Fruit fly (Drosophila melanogaster) whole organism, embryonic: ENCODE results near the gene CG10337.
A peak's percentile ranks its signal among the peaks of the same experiment; 100 is the strongest.

Experiments used
- B-H1 ChIP-seq: fragments of 200-800 bp; sonication (Bioruptor generic); IDR thresholded peaks from 3 replicates; pipeline ENCODE4 v1.3.6; 2022; ENCODE audit warnings: missing biosample characterization, missing genetic modification characterization
- BEAF-32 ChIP-seq: fragments of 200-800 bp; sonication (Bioruptor generic); optimal IDR thresholded peaks from 3 replicates; lab custom pipeline; 2017; ENCODE audit warnings: missing biosample characterization, missing genetic modification characterization, mild to moderate bottlenecking, moderate library complexity, missing genetic modification reagents
- CG10959 ChIP-seq: fragments of 200-800 bp; sonication (Bioruptor generic); IDR thresholded peaks from 2 replicates; pipeline ENCODE4 v1.3.6; 2022; ENCODE audit warnings: missing biosample characterization, missing genetic modification characterization
- CG10979 ChIP-seq: fragments of 200-800 bp; sonication (Bioruptor generic); optimal IDR thresholded peaks from 2 replicates; lab custom pipeline; 2018; ENCODE audit warnings: missing biosample characterization, mild to moderate bottlenecking, missing genetic modification characterization, moderate library complexity
- CG11723 ChIP-seq: fragments of 200-800 bp; sonication (Bioruptor generic); optimal IDR thresholded peaks from 2 replicates; lab custom pipeline; 2017; ENCODE audit warnings: missing biosample characterization, mild to moderate bottlenecking, missing genetic modification characterization
- CG12299 ChIP-seq: fragments of 200-800 bp; sonication (Bioruptor generic); optimal IDR thresholded peaks from 2 replicates; lab custom pipeline; 2018; ENCODE audit warnings: missing biosample characterization, mild to moderate bottlenecking, missing genetic modification characterization
- CG12659 ChIP-seq: fragments of 200-800 bp; sonication (Bioruptor generic); optimal IDR thresholded peaks from 3 replicates; lab custom pipeline; 2017; ENCODE audit warnings: mild to moderate bottlenecking, missing biosample characterization, missing genetic modification reagents, missing genetic modification characterization
- CG13775 ChIP-seq: fragments of 200-800 bp; sonication (Bioruptor generic); optimal IDR thresholded peaks from 3 replicates; lab custom pipeline; 2017; ENCODE audit warnings: missing biosample characterization, mild to moderate bottlenecking, missing genetic modification characterization
- CG14050 ChIP-seq: fragments of 200-800 bp; sonication (Bioruptor generic); IDR thresholded peaks from 3 replicates; pipeline ENCODE4 v1.3.6; 2022; ENCODE audit warnings: missing biosample characterization, missing genetic modification characterization
- CG16815 ChIP-seq: fragments of 200-800 bp; sonication (Bioruptor generic); optimal IDR thresholded peaks from 3 replicates; lab custom pipeline; 2017; ENCODE audit warnings: missing biosample characterization, mild to moderate bottlenecking, missing genetic modification characterization
- CG16863 ChIP-seq: fragments of 200-800 bp; sonication (Bioruptor generic); optimal IDR thresholded peaks from 3 replicates; lab custom pipeline; 2016; ENCODE audit warnings: missing biosample characterization, missing genetic modification characterization
- CG17186 ChIP-seq: fragments of 200-800 bp; sonication (Bioruptor generic); optimal IDR thresholded peaks from 3 replicates; lab custom pipeline; 2017; ENCODE audit warnings: missing biosample characterization, missing genetic modification reagents, missing genetic modification characterization
- CG17328 ChIP-seq: fragments of 200-800 bp; sonication (Bioruptor generic); IDR thresholded peaks from 2 replicates; pipeline ENCODE4 v1.3.6; 2022; ENCODE audit warnings: missing biosample characterization, missing genetic modification characterization
- CG17385 ChIP-seq: fragments of 200-800 bp; sonication (Bioruptor generic); optimal IDR thresholded peaks from 3 replicates; lab custom pipeline; 2018; ENCODE audit warnings: missing biosample characterization, mild to moderate bottlenecking, missing genetic modification characterization
- CG4617 ChIP-seq: fragments of 200-800 bp; sonication (Bioruptor generic); optimal IDR thresholded peaks from 3 replicates; lab custom pipeline; 2016; ENCODE audit warnings: missing biosample characterization, missing genetic modification characterization, borderline replicate concordance
- CG4707 ChIP-seq: fragments of 200-800 bp; sonication (Bioruptor generic); optimal IDR thresholded peaks from 2 replicates; lab custom pipeline; 2018; ENCODE audit warnings: missing biosample characterization, mild to moderate bottlenecking, missing genetic modification characterization, moderate library complexity
- CG7987 ChIP-seq: fragments of 200-800 bp; sonication (Bioruptor generic); optimal IDR thresholded peaks from 2 replicates; lab custom pipeline; 2018; ENCODE audit warnings: missing biosample characterization, mild to moderate bottlenecking, missing genetic modification characterization, moderate library complexity
- CG9215 ChIP-seq: fragments of 200-800 bp; sonication (Bioruptor generic); IDR thresholded peaks from 2 replicates; pipeline ENCODE4 v1.3.6; 2022; ENCODE audit warnings: missing biosample characterization, missing genetic modification characterization
- CG9797 ChIP-seq: fragments of 200-800 bp; sonication (Bioruptor generic); optimal IDR thresholded peaks from 3 replicates; lab custom pipeline; 2018; ENCODE audit warnings: missing biosample characterization, mild to moderate bottlenecking, missing genetic modification characterization
- CG9876 ChIP-seq: fragments of 200-800 bp; sonication (Bioruptor generic); optimal IDR thresholded peaks from 2 replicates; lab custom pipeline; 2016; ENCODE audit warnings: missing biosample characterization, missing genetic modification characterization
- D19B ChIP-seq: fragments of 200-800 bp; sonication (Bioruptor generic); optimal IDR thresholded peaks from 2 replicates; lab custom pipeline; 2017; ENCODE audit warnings: missing biosample characterization, mild to moderate bottlenecking, missing genetic modification characterization
- Dref ChIP-seq: fragments of 200-800 bp; sonication (Bioruptor generic); IDR thresholded peaks from 2 replicates; pipeline ENCODE4 v1.3.6; 2022; ENCODE audit warnings: missing biosample characterization, missing genetic modification characterization
- ERR ChIP-seq: fragments of 200-800 bp; sonication (Bioruptor generic); optimal IDR thresholded peaks from 2 replicates; lab custom pipeline; 2016; ENCODE audit warnings: missing biosample characterization, missing genetic modification characterization
- Elba2 ChIP-seq: fragments of 200-800 bp; sonication (Bioruptor generic); optimal IDR thresholded peaks from 3 replicates; lab custom pipeline; 2016; ENCODE audit warnings: missing biosample characterization, missing genetic modification characterization
- Fer1 ChIP-seq: fragments of 200-800 bp; sonication (Bioruptor generic); optimal IDR thresholded peaks from 2 replicates; lab custom pipeline; 2017; ENCODE audit warnings: missing biosample characterization, mild to moderate bottlenecking, missing genetic modification characterization
- Fer2 ChIP-seq: fragments of 200-800 bp; sonication (Bioruptor generic); optimal IDR thresholded peaks from 2 replicates; lab custom pipeline; 2018; ENCODE audit warnings: missing biosample characterization, mild to moderate bottlenecking, missing genetic modification characterization, moderate library complexity
- Jarid2 ChIP-seq: fragments of 200-800 bp; sonication (Bioruptor generic); optimal IDR thresholded peaks from 3 replicates; lab custom pipeline; 2017; ENCODE audit warnings: mild to moderate bottlenecking, missing biosample characterization, missing genetic modification reagents, missing genetic modification characterization
- MESR4 ChIP-seq: fragments of 200-800 bp; sonication (Bioruptor generic); optimal IDR thresholded peaks from 2 replicates; lab custom pipeline; 2018; ENCODE audit warnings: missing biosample characterization, mild to moderate bottlenecking, missing genetic modification characterization, moderate library complexity
- Max ChIP-seq: fragments of 200-800 bp; sonication (Bioruptor generic); optimal IDR thresholded peaks from 2 replicates; lab custom pipeline; 2016; ENCODE audit warnings: missing biosample characterization, mild to moderate bottlenecking, missing genetic modification characterization
- NFAT ChIP-seq: fragments of 200-800 bp; sonication (Bioruptor generic); IDR thresholded peaks from 2 replicates; pipeline ENCODE4 v1.3.6; 2022; ENCODE audit warnings: missing biosample characterization, missing genetic modification characterization
- Oli ChIP-seq: fragments of 200-800 bp; sonication (Bioruptor generic); optimal IDR thresholded peaks from 2 replicates; lab custom pipeline; 2018; ENCODE audit warnings: missing biosample characterization, mild to moderate bottlenecking, missing genetic modification characterization, moderate library complexity
- ab ChIP-seq: fragments of 200-800 bp; sonication (Bioruptor generic); optimal IDR thresholded peaks from 2 replicates; lab custom pipeline; 2016; ENCODE audit warnings: missing biosample characterization, missing genetic modification characterization
- ac ChIP-seq: fragments of 200-800 bp; sonication (Bioruptor generic); optimal IDR thresholded peaks from 3 replicates; lab custom pipeline; 2017; ENCODE audit warnings: missing biosample characterization, mild to moderate bottlenecking, missing genetic modification characterization
- ara ChIP-seq: fragments of 200-800 bp; sonication (Bioruptor generic); IDR thresholded peaks from 2 replicates; pipeline ENCODE4 v1.3.6; 2022; ENCODE audit warnings: missing biosample characterization, missing genetic modification characterization
- az2 ChIP-seq: fragments of 200-800 bp; sonication (Bioruptor generic); optimal IDR thresholded peaks from 3 replicates; lab custom pipeline; 2016; ENCODE audit warnings: missing biosample characterization, missing genetic modification characterization
- cad ChIP-seq: fragments of >200 bp; optimal IDR thresholded peaks from 2 replicates; lab custom pipeline; 2017; ENCODE audit warnings: missing biosample characterization, missing genetic modification characterization
- danr ChIP-seq: fragments of 200-800 bp; sonication (Bioruptor generic); IDR thresholded peaks from 2 replicates; pipeline ENCODE4 v1.3.6; 2022; ENCODE audit warnings: missing biosample characterization, missing genetic modification characterization
- dysf ChIP-seq: fragments of 200-800 bp; sonication (Bioruptor generic); IDR thresholded peaks from 3 replicates; pipeline ENCODE4 v1.3.6; 2022; ENCODE audit warnings: missing biosample characterization, missing genetic modification characterization
- fd102C ChIP-seq: fragments of 200-800 bp; sonication (Bioruptor generic); optimal IDR thresholded peaks from 2 replicates; lab custom pipeline; 2018; ENCODE audit warnings: missing biosample characterization, mild to moderate bottlenecking, missing genetic modification characterization, moderate library complexity
- fd3F ChIP-seq: fragments of 200-800 bp; sonication (Bioruptor generic); optimal IDR thresholded peaks from 2 replicates; lab custom pipeline; 2018; ENCODE audit warnings: missing biosample characterization, mild to moderate bottlenecking, missing genetic modification characterization, moderate library complexity
- ham ChIP-seq: fragments of 200-800 bp; sonication (Bioruptor generic); IDR thresholded peaks from 2 replicates; pipeline ENCODE4 v1.3.6; 2022; ENCODE audit warnings: missing biosample characterization, missing genetic modification characterization
- jigr1 ChIP-seq: fragments of 200-800 bp; sonication (Bioruptor generic); IDR thresholded peaks from 3 replicates; pipeline ENCODE4 v1.3.6; 2022; ENCODE audit warnings: missing biosample characterization, missing genetic modification characterization
- lbe ChIP-seq: fragments of 200-800 bp; sonication (Bioruptor generic); optimal IDR thresholded peaks from 2 replicates; lab custom pipeline; 2016; ENCODE audit warnings: missing biosample characterization, mild to moderate bottlenecking, missing genetic modification characterization
- lov ChIP-seq, 2 experiments: fragments of 200-800 bp in 1 of 2; fragments of >200 bp in 1 of 2; sonication (Bioruptor generic) in 1 of 2; IDR thresholded peaks in 1 of 2; optimal IDR thresholded peaks in 1 of 2; 2 replicates in 1 of 2; 3 replicates in 1 of 2; pipeline versions ENCODE4 v1.3.6 to Lab custom; 2017 to 2022; ENCODE audit warnings: missing biosample characterization in 1 of 2, missing genetic modification characterization in 1 of 2
- pros ChIP-seq: fragments of 200-800 bp; sonication (Bioruptor generic); optimal IDR thresholded peaks from 3 replicates; lab custom pipeline; 2019; ENCODE audit warnings: missing biosample characterization, mild to moderate bottlenecking, missing genetic modification characterization, moderate library complexity
- ranshi ChIP-seq: fragments of 200-800 bp; sonication (Bioruptor generic); IDR thresholded peaks from 2 replicates; pipeline ENCODE4 v1.3.6; 2022; ENCODE audit warnings: missing biosample characterization, missing genetic modification characterization
- slbo ChIP-seq: fragments of 200-800 bp; sonication (Bioruptor generic); IDR thresholded peaks from 2 replicates; pipeline ENCODE4 v1.3.6; 2022; ENCODE audit warnings: missing biosample characterization, missing genetic modification characterization
- slou ChIP-seq: fragments of 200-800 bp; sonication (Bioruptor generic); optimal IDR thresholded peaks from 3 replicates; lab custom pipeline; 2016; ENCODE audit warnings: missing biosample characterization, missing genetic modification characterization
- ttk ChIP-seq: fragments of 200-800 bp; sonication (Bioruptor generic); IDR thresholded peaks from 2 replicates; pipeline ENCODE4 v2.1.2; 2022; ENCODE audit warnings: missing biosample characterization, missing genetic modification characterization

The CG10337 gene

dm6 chr2L:19572496-19573317 is 25.9 kb upstream of the CG10337 start (continued):
- TF ChIP-seq Dref, result no peak
- no peak for TF ChIP-seq CG4707 (GFP tag; lab: Kevin White, UChicago)
- peak; percentile 62 for TF ChIP-seq CG10979 (tag; lab: Kevin White, UChicago)
- peak; percentile 27 for TF ChIP-seq CG16863
- TF ChIP-seq ERR (GFP tag; lab: Kevin White, UChicago), result no peak
- TF ChIP-seq CG12659, result peak; percentile 66
- no peak for TF ChIP-seq BEAF-32 (GFP tag; lab: Kevin White, UChicago)
- no peak for TF ChIP-seq CG9876 (GFP tag; lab: Kevin White, UChicago)
- no peak for TF ChIP-seq Jarid2
- no peak for TF ChIP-seq NFAT (GFP tag; lab: Robert Waterston, UW)
- peak; percentile 84 for TF ChIP-seq Fer1 (GFP tag; lab: Kevin White, UChicago)
- TF ChIP-seq CG16815, result peak; percentile 43
- TF ChIP-seq CG11723 (GFP tag; lab: Kevin White, UChicago), result peak; percentile 24
- TF ChIP-seq cad (GFP tag; lab: Kevin White, UChicago), result no peak
- TF ChIP-seq fd3F (GFP tag; lab: Kevin White, UChicago), result peak; percentile 56
- TF ChIP-seq CG14050 (GFP tag; lab: Robert Waterston, UW), result no peak
- no peak for TF ChIP-seq fd102C
- TF ChIP-seq lbe, result peak; percentile 93
- TF ChIP-seq CG9797 (GFP tag; lab: Kevin White, UChicago), result no peak
- TF ChIP-seq CG17328 (GFP tag; lab: Robert Waterston, UW), result no peak
- peak; percentile 37 for TF ChIP-seq slou (GFP tag; lab: Kevin White, UChicago)
- TF ChIP-seq CG13775 (GFP tag; lab: Kevin White, UChicago), result peak; percentile 74
- no peak for TF ChIP-seq CG7987 (GFP tag; lab: Kevin White, UChicago)
- TF ChIP-seq jigr1 (GFP tag; lab: Robert Waterston, UW), result no peak
- TF ChIP-seq ac (GFP tag; lab: Kevin White, UChicago), result no peak
- TF ChIP-seq Elba2 (GFP tag; lab: Kevin White, UChicago), result peak; percentile 69
- peak; percentile 100 for TF ChIP-seq D19B (GFP tag; lab: Kevin White, UChicago)
- peak; percentile 66 for TF ChIP-seq CG12299 (tag; lab: Kevin White, UChicago)
- TF ChIP-seq ara, result peak; percentile 51; the same call in 1 of the 2 replicates
- TF ChIP-seq az2 (GFP tag; lab: Kevin White, UChicago), result peak; percentile 59
- no peak for TF ChIP-seq CG17186 (GFP tag; lab: Kevin White, UChicago)
- TF ChIP-seq CG10959, result no peak
- TF ChIP-seq dysf (GFP tag; lab: Robert Waterston, UW), result peak; percentile 75
- no peak for TF ChIP-seq MESR4 (GFP tag; lab: Kevin White, UChicago)
- TF ChIP-seq ranshi (GFP tag; lab: Robert Waterston, UW), result peak; percentile 68
- peak; percentile 64 for TF ChIP-seq CG17385 (GFP tag; lab: Kevin White, UChicago)
- no peak for TF ChIP-seq ab (GFP tag; lab: Kevin White, UChicago)
- no peak for TF ChIP-seq danr (GFP tag; lab: Robert Waterston, UW)
- peak; percentile 40 for TF ChIP-seq Fer2 (tag; lab: Kevin White, UChicago)
- TF ChIP-seq Oli (tag; lab: Kevin White, UChicago), result peak; percentile 63
- TF ChIP-seq CG9215, result peak; percentile 63
- TF ChIP-seq lov (optimal IDR thresholded peaks at IDR 0.05; lab: Kevin White, UChicago), result no peak
- TF ChIP-seq lov (GFP tag; IDR thresholded peaks at IDR 0.05; lab: Robert Waterston, UW), result no peak
- TF ChIP-seq B-H1, result no peak
- TF ChIP-seq pros (GFP tag; lab: Kevin White, UChicago), result no peak
- TF ChIP-seq slbo (GFP tag; lab: Robert Waterston, UW), result peak; percentile 68; the same call in 1 of the 2 replicates
- no peak for TF ChIP-seq ham (GFP tag; lab: Robert Waterston, UW)
- TF ChIP-seq ttk (GFP tag; lab: Robert Waterston, UW), result 0 out of 2 replicates have a peak, but pooled peaks have one; percentile 6
- TF ChIP-seq CG4617 (GFP tag; lab: Kevin White, UChicago), result peak; percentile 26
- peak; percentile 57 for TF ChIP-seq Max
